Fruit fly (Drosophila melanogaster) whole organism, pupa: ENCODE measurements around the gene Eig71Ec.

ENCODE experiments used
- CG10348 ChIP-seq: fragments of 200-800 bp; sonication (Bioruptor generic); IDR thresholded peaks from 2 replicates; pipeline ENCODE4 v1.3.6; 2022; ENCODE audit warnings: missing biosample characterization, missing genetic modification characterization
- CG15710 ChIP-seq: fragments of 200-800 bp; sonication (Bioruptor generic); optimal IDR thresholded peaks from 2 replicates; lab custom pipeline; 2018; ENCODE audit warnings: missing biosample characterization, mild to moderate bottlenecking, missing genetic modification characterization, moderate library complexity
- CG17806 ChIP-seq: fragments of 200-800 bp; sonication (Bioruptor generic); optimal IDR thresholded peaks from 2 replicates; lab custom pipeline; 2018; ENCODE audit warnings: missing biosample characterization, mild to moderate bottlenecking, missing genetic modification characterization, moderate library complexity
- D1 ChIP-seq: fragments of 200-800 bp; sonication (Bioruptor generic); optimal IDR thresholded peaks from 2 replicates; lab custom pipeline; 2018; ENCODE audit warnings: missing biosample characterization, mild to moderate bottlenecking, missing genetic modification characterization, moderate library complexity
- EcR ChIP-seq: fragments of 200-800 bp; sonication (Bioruptor generic); optimal IDR thresholded peaks from 3 replicates; lab custom pipeline; 2019; ENCODE audit warnings: missing biosample characterization, missing genetic modification characterization, mild to moderate bottlenecking, moderate library complexity, missing genetic modification reagents
- Pif1A ChIP-seq: fragments of 200-800 bp; sonication (Bioruptor generic); optimal IDR thresholded peaks from 3 replicates; lab custom pipeline; 2016; ENCODE audit warnings: missing biosample characterization, missing genetic modification characterization
- fd96Ca ChIP-seq: fragments of 200-800 bp; sonication (Bioruptor generic); IDR thresholded peaks from 3 replicates; pipeline ENCODE4 v1.3.6; 2022; ENCODE audit warnings: missing biosample characterization, missing genetic modification characterization

DNA sequence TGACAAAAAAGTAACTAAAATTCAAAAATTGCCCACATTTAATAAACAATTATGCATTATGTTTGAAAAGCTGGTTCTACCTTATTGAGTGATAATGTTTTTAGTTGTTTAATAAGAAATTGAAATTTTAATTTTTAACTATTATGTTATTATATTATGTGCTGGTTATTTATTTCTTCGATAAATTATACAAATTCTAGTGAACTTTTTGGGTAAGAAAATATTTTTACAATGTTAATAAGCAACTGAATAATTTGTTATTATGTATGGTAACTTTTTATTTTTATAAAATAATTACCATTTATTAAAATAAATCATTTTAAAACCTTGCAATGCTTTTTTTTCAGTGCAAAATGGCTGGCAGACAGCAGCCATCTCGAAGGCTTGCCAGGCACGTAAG, 35.6 kb downstream of the Eig71Ec start:
- TF ChIP-seq EcR (GFP tag; lab: Kevin White, UChicago) (no peak), CG15710 (tag; lab: Kevin White, UChicago) (no peak), CG17806 (tag; lab: Kevin White, UChicago) (no peak), Pif1A (GFP tag; lab: Kevin White, UChicago) (no peak), D1 (tag; lab: Kevin White, UChicago) (no peak), CG10348 (GFP tag; lab: Robert Waterston, UW) (no peak), fd96Ca (GFP tag; lab: Robert Waterston, UW) (no peak)
